Worm (Caenorhabditis elegans): ENCODE results near the gene puf-8.

DNA sequence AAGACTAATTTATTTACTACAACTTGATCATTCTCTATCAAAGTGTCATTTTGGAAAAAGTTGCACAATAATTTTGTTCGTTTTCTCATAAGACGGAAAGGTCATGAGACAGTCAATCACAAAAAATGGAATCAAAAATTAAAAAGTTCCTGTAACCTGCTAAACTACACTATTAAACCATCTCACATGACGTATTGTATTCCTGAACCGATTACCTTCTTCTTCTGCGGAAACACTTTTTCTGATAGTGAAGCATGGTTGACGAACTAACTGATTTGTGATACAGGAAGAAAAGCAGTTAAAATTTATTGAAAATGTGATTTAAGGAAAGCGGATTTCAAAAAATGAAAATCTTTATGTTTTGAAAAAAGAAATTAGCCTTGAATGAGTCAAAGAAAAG lies 28.3 kb downstream of the puf-8 start:
- TF ChIP-seq cog-1 (tag; optimal IDR thresholded peaks at IDR 0.05) (no peak), flt-1 (GFP tag; IDR thresholded peaks at IDR 0.05) (no peak)

Data from whole organism, midembryonic.